Fruit fly (Drosophila melanogaster): ENCODE measurements around the gene Rok.

Gene Rok

dm6 chrX:16651098-16651497 lies 13.9 kb upstream of the Rok start, which contains the start of the genes CG32573 and CG42512:
Gene CG32573, plus strand, starts transcription at chrX:16651376.
Gene CG42512, plus strand, starts transcription at chrX:16651376.
- no peak for TF ChIP-seq CTCF (optimal IDR thresholded peaks at IDR 0.05)
- no peak for TF ChIP-seq CG8478 (optimal IDR thresholded peaks at IDR 0.05)

DNA sequence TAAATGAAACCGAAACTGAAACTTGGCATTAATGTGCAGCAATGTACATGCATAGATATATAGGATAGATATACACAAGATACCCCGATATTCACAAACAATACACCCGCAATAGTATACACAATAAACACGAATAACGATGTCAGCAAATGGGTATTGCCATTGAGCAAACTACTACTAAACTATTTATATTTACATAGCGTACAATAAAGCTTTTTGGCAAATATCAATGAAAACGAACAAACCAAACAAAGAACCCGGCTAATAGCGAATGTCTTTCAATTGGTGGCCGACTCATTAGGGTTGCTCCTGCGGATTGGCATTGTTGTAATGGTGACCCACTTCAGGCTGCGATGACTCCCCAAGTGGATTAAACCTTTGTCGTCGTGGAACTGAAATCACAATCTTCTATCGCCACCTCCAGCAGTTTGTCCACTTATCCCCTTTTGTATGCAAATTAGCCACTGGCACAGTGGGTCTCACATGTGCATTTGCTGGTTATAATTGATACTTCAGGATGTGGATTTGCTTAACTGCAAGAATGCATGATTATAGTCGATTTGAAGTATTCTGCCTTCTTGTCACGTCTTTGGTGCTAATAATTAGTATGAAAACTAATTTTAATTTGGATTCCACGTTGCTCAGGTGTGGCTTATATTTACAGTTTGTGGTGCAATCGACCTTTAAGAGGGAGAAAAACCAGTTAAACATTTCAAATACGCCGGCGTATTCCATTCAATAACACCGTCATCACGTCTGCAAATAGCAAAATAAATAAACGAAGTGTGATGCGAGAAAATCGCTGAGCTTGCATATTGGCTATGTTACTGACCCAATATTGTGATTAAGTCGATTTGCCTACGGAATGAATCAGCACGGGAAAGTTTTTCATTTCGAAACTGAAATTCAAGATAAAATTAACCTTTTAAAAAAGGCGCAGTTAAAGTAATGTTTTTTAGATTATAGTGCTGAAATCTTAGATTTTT lies 13.2 kb upstream of the Rok start:
- no peak for TF ChIP-seq CG8478 (optimal IDR thresholded peaks at IDR 0.05)
- TF ChIP-seq CTCF (optimal IDR thresholded peaks at IDR 0.05) = no peak

DNA sequence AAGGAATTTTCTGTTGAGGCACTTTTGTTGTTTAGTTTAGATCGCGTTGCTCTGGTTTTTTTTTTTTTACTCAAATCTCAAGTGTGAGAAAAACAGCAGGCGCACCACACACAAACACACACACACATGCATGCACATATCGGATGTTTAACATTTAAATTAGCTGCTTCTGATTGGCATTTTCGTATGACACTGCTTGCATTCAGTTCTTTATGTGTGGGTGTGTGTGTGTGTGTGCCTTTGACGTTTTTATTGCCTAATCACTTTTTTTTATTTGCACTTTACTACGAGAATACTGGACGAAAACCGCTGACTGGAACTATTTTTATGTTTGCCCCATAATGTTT lies 11.2 kb upstream of the Rok start:
- TF ChIP-seq CG8478 (optimal IDR thresholded peaks at IDR 0.05) = no peak
- TF ChIP-seq CTCF (optimal IDR thresholded peaks at IDR 0.05) = no peak

DNA sequence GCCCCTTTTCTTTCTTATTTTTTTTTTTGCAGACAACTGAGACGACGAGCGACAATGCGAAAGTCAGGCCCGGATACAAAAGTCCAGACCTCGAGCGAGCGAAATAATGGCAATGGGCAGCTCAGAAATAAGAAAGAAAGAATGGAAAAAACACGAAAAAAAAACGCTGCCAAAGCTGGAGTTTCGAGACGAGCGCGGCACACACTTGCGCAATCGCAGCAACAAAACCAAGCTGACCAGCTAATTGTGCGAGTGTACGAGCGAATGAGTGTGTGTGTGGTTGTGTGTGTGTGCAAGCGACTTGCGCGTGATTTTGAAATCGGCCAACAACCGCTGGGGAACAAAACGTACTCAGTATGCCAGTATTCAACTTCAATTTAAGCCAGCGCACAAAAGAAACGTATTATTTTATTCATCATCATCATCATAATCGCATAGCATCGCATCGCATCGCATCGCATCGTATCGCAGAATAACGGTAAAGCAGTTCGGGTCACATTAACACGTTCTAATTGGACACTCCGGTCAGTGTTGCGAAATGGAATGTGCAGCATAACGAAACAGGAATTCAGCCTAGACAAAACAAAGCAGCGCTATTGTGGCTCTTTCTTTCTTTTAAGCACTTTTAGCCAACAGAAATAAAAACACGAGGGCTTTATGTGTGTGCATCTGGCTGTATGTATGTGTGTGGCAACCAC lies 10.7 kb upstream of the Rok start:
- TF ChIP-seq CTCF (optimal IDR thresholded peaks at IDR 0.05) = no peak
- TF ChIP-seq CG8478 (optimal IDR thresholded peaks at IDR 0.05) = no peak

dm6 chrX:16647092-16647632 lies 9.9 kb upstream of the Rok start:
- no peak for TF ChIP-seq CG8478 (optimal IDR thresholded peaks at IDR 0.05)
- TF ChIP-seq CTCF (optimal IDR thresholded peaks at IDR 0.05) = no peak

dm6 chrX:16645472-16645871 lies 8.3 kb upstream of the Rok start:
- TF ChIP-seq CTCF (optimal IDR thresholded peaks at IDR 0.05) (no peak), CG8478 (optimal IDR thresholded peaks at IDR 0.05) (no peak)

- TF ChIP-seq CG8478 (optimal IDR thresholded peaks at IDR 0.05) (no peak), CTCF (optimal IDR thresholded peaks at IDR 0.05) (no peak)
Measured at dm6 chrX:16644535-16645131, 7.4 kb upstream of the Rok start.

DNA sequence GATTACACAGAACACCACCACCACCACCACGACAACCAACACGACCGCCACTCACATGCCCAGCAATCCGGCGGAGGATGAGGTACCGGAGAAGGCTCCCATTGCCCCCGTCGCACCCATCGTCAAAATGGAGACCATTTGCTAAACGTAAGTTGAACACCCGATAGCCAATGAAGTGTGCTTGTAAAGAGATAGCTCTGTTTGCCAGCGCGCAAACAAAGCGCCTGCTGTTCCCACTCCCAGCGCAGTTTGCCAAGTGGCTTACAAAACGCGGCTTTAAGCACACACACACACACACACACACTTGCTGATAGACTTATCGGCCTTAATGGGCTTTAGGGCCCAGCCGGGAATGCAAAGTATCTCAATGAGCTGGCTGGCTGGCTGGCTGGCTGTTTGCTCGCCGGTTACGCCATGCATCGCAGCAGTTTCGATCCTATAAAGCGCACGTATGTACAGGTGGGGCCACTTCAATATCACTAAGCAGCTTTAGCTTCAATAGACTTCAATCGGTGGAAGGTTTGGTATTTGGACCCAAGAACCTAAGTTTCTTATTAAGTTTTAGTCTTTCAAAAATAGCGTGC lies 6.2 kb upstream of the Rok start:
- no peak for TF ChIP-seq CTCF (optimal IDR thresholded peaks at IDR 0.05)
- no peak for TF ChIP-seq CG8478 (optimal IDR thresholded peaks at IDR 0.05)

- TF ChIP-seq CG8478 (optimal IDR thresholded peaks at IDR 0.05) (no peak), CTCF (optimal IDR thresholded peaks at IDR 0.05) (no peak)
Measured at dm6 chrX:16641101-16641420, 3.8 kb upstream of the Rok start.

dm6 chrX:16640260-16641100 lies 3.3 kb upstream of the Rok start, which contains the start of the genes SNRPG and mthl1:
Gene SNRPG, minus strand, starts transcription at chrX:16640419.
Gene mthl1, plus strand, starts transcription at chrX:16640968.
- TF ChIP-seq CTCF (optimal IDR thresholded peaks at IDR 0.05) = no peak
- TF ChIP-seq CG8478 (optimal IDR thresholded peaks at IDR 0.05) = no peak

DNA sequence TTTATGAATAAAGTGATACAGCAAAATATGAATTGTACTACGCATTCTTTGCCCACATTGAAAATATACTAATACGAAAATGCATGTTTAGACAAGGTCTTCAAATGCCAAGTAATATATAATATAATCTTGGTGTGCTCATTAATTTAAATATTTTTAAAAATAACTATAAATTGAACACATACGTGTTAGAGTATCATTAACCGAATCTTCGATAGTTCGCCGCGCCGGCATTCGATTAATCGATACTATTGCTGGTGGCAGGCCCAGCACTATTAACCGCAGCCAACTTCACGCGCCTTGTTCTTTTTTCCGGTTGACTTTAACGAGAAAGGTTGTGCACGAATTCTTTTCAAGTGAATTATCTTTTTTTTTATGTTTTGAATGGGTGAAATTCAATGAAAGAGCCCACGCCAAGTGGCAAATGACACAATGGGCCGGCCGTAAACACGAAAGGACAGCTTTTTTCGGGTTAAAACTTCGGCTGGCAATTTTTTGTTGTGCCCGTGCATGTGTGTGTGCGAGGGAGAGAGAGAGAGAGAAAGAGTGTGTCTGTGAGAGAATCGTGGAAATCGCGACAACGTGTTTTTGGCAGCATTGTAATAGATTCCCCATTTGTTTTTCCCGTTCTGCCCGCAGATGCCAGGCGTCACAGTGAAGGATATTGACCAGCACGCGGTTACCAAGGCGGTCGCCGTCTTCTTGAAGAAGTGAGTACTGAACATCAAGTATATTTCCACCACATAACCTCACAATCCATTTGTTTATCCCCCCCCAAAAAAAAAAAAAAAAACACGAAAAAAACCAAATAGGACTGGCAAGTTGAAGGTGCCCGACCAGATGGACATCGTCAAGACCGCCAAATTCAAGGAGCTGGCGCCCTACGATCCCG lies 626 bp upstream of the Rok start, which contains the start of gene RpS19a:
Gene RpS19a (plus strand): TSS at position 301 of the 892 bp plus-strand sequence.
- TF ChIP-seq CG8478 (optimal IDR thresholded peaks at IDR 0.05) (no peak), CTCF (optimal IDR thresholded peaks at IDR 0.05) (no peak)

- no peak for TF ChIP-seq CG8478 (optimal IDR thresholded peaks at IDR 0.05)
- no peak for TF ChIP-seq CTCF (optimal IDR thresholded peaks at IDR 0.05)
Measured at dm6 chrX:16633181-16633957, 3.8 kb downstream of the Rok start.

All from S2 (cell line).